Worm (Caenorhabditis elegans): ENCODE results near the gene K02A6.2.

K02A6.2 gene

DNA sequence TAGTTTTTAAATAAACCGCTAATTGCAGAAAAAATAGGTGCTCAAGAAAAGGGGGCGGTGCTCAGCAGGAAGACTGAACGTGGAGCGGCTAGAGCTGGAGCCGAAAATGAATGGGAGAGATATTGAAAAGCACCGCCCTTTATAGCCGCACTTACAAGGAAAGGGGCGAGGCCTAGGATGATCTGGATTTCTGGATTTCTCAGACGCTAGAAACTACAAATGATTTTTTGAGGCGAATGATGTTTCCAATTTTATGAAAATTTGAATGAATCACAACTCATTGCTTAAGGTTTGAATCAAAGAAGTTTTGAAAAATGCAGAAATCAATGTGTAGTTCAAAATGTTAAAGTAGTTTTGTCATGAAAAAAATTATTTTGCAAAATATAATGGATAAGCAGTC lies at the start of gene K02A6.2:
Gene K02A6.2 (minus strand): TSS at position 101 of the 400 bp plus-strand sequence.
- TF ChIP-seq flt-1 (GFP tag; IDR thresholded peaks at IDR 0.05) (no peak), ama-1 (optimal IDR thresholded peaks at IDR 0.05) (no peak), ets-7 (tag; optimal IDR thresholded peaks at IDR 0.05) (no peak), B0310.2 (tag; optimal IDR thresholded peaks at IDR 0.05) (no peak), ceh-36 (tag; optimal IDR thresholded peaks at IDR 0.05) (no peak), tbx-37 (GFP tag; conservative IDR thresholded peaks at IDR 0.05) (no peak)

- TF ChIP-seq aly-1 (tag; optimal IDR thresholded peaks at IDR 0.05), result peak; percentile 5
- no peak for TF ChIP-seq hmg-4 (GFP tag; optimal IDR thresholded peaks at IDR 0.05)
Measured at ce11 chrX:8273496-8273895, 48.7 kb upstream of the K02A6.2 start.

DNA sequence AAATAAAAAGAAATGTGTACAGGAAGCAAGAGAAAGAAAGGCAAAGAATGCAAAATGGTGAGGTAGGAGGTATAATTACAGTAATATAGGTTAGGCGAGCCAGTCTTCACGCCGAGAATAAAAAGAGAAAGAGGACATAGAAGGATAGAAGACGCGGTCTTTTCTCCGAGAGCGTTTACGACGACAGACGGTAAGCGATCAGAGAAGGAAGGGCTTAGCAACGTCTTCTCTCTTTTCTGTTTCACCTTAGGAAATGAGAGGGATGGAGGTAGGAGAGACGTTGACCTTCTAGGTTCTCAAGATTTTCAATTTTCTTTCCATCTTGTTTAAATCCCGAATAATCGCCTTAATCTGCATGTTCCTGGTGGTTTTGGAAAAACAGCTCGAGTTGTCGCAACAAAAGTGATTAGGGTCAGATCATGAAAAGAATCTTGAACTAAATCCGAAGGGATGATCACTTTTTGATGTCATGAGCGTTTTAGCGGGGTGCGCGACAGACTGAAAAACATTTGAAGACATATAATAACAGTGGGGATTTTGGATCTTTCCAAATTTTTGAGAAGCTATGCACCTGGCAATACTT lies 46.2 kb upstream of the K02A6.2 start, which contains the start of gene cutl-29:
Gene cutl-29 (minus strand): TSS at position 51 of the 583 bp plus-strand sequence.
- TF ChIP-seq flt-1 (GFP tag; IDR thresholded peaks at IDR 0.05), result no peak
- no peak for TF ChIP-seq tra-4 (tag; optimal IDR thresholded peaks at IDR 0.05)
- no peak for TF ChIP-seq ceh-36 (tag; optimal IDR thresholded peaks at IDR 0.05)
- TF ChIP-seq F13C5.2 (tag; optimal IDR thresholded peaks at IDR 0.05), result no peak
- TF ChIP-seq tbx-11 (GFP tag; IDR thresholded peaks at IDR 0.05), result no peak
- no peak for TF ChIP-seq hmbx-1 (tag; optimal IDR thresholded peaks at IDR 0.05)
- no peak for TF ChIP-seq hmg-4 (GFP tag; optimal IDR thresholded peaks at IDR 0.05)
- no peak for TF ChIP-seq aly-1 (tag; optimal IDR thresholded peaks at IDR 0.05)

DNA sequence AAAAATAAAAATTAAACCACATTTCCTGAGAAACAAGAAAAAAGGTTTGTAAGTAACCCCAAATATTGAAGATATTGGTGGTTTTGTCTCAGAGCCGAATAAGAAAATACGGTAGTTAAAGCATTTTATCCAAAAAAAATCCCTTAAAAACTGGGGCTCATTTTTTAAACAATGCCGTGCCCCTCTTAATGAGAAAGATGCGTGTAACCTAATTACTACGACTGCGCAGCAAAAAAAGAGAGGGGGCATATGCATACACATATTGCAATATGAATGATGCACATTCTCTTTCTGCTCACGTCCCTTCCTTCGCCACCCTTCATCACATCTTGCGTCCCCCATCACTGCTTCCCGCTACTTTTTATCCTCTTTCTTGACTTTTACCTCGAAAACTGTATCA lies 43.3 kb upstream of the K02A6.2 start:
- TF ChIP-seq hmbx-1 (tag; optimal IDR thresholded peaks at IDR 0.05) (no peak), ama-1 (optimal IDR thresholded peaks at IDR 0.05) (no peak), tbx-37 (GFP tag; conservative IDR thresholded peaks at IDR 0.05) (no peak), ets-7 (tag; optimal IDR thresholded peaks at IDR 0.05) (no peak), scrt-1 (GFP tag; IDR thresholded peaks at IDR 0.05) (no peak), B0310.2 (tag; optimal IDR thresholded peaks at IDR 0.05) (no peak)

DNA sequence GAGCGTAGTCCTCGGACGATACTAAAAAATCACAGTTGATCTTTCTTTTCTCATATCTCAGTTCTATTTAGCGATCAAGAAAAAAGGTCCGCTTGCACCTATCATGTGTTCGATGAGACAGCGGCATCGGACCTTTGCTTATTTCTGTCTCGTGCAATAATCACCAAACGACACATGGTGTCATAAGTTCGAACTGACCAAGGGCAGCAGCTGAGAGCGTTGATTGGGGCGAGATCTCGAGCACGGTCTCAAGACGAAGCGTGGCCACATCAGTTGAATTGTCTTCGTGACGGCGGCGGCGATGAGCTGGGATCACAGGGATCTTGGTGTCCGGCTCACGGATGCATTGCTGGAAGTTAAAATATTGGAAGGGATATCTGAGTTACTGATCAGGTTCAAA lies 37.9 kb upstream of the K02A6.2 start:
- TF ChIP-seq aly-1 (tag; optimal IDR thresholded peaks at IDR 0.05) (no peak), pes-1 (GFP tag; IDR thresholded peaks at IDR 0.05) (no peak), tbx-11 (GFP tag; IDR thresholded peaks at IDR 0.05) (no peak), hmg-4 (GFP tag; optimal IDR thresholded peaks at IDR 0.05) (no peak), tra-4 (tag; optimal IDR thresholded peaks at IDR 0.05) (no peak), ama-1 (optimal IDR thresholded peaks at IDR 0.05) (no peak)

DNA sequence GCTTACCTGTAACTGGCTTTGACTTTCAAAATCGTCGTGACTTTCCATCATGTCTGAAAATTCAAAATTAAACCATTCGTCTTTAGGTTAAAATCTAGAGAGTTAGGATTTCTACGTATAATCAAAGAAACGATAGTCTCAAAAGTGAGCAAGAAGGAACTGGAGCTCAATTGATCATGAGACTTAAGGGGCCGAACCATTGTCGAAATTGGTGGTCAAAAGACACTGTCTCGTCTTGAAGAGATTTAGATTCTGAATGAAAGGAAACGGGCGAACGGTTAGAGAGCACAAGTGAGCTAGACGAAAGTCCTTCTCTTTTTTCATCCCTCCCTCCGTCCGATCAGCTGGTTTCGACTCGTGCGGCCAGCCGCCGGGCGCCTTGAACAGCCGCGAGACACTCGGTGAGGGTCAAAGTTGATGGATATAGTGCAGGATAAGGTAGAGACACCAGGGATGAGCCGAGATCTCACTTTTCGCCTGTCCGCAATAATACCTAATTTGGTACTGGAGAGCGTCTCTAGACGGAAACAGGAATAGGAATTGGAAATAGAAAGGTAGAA lies 36.4 kb upstream of the K02A6.2 start, which contains the start of gene M60.7:
Gene M60.7 (minus strand): TSS at position 51 of the 560 bp plus-strand sequence.
- TF ChIP-seq B0310.2 (tag; optimal IDR thresholded peaks at IDR 0.05), result no peak
- no peak for TF ChIP-seq ets-7 (tag; optimal IDR thresholded peaks at IDR 0.05)

DNA sequence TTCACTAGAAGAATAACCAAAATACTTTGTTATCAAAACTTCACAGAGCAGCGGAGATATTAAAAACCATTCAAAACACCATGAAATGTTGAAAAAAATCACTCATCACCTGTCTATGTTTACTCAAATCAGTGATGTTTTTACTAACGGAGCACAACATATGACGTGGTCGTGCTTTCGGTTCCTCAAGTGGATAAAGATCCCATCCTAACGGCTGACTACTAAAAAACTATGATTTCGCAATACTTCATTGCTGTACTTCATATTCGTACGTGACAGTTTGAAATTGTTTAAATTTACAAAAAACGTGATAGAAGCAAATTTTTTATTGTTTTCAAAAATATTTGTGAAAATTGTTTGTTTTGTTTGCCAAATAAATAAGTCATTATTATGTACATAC lies 32.9 kb upstream of the K02A6.2 start:
- TF ChIP-seq hmg-4 (GFP tag; optimal IDR thresholded peaks at IDR 0.05) (no peak), tbx-11 (GFP tag; IDR thresholded peaks at IDR 0.05) (no peak), ceh-36 (tag; optimal IDR thresholded peaks at IDR 0.05) (no peak), flt-1 (GFP tag; IDR thresholded peaks at IDR 0.05) (no peak), ceh-13 (GFP tag; optimal IDR thresholded peaks at IDR 0.05) (no peak), ama-1 (optimal IDR thresholded peaks at IDR 0.05) (no peak), F13C5.2 (tag; optimal IDR thresholded peaks at IDR 0.05) (no peak), tra-4 (tag; optimal IDR thresholded peaks at IDR 0.05) (no peak), ets-7 (tag; optimal IDR thresholded peaks at IDR 0.05) (no peak), hnd-1 (tag; optimal IDR thresholded peaks at IDR 0.05) (no peak), hmbx-1 (tag; optimal IDR thresholded peaks at IDR 0.05) (no peak), pes-1 (GFP tag; IDR thresholded peaks at IDR 0.05) (no peak), aly-1 (tag; optimal IDR thresholded peaks at IDR 0.05) (no peak), scrt-1 (GFP tag; IDR thresholded peaks at IDR 0.05) (no peak)

DNA sequence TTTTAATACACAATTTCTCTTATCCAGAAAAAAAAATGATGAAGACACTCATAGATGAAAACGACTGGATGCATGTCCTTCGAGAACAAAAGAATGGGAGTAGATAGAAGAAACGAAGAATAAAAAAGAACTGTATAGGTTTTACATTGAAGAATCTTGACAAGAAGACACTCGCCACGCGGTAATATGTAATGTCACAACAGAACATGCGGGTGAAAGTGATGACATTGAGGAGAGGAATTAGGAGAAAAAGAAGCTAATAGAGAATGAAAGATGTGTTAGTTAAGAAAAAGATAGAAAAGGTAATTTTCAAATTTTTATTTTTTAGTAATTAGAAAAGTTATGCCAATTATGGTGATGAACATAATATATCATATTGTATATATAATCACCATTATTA lies 30.6 kb upstream of the K02A6.2 start:
- TF ChIP-seq scrt-1 (GFP tag; IDR thresholded peaks at IDR 0.05), result no peak
- no peak for TF ChIP-seq hmbx-1 (tag; optimal IDR thresholded peaks at IDR 0.05)
- no peak for TF ChIP-seq tbx-37 (GFP tag; conservative IDR thresholded peaks at IDR 0.05)
- no peak for TF ChIP-seq aly-1 (tag; optimal IDR thresholded peaks at IDR 0.05)
- no peak for TF ChIP-seq tbx-11 (GFP tag; IDR thresholded peaks at IDR 0.05)
- TF ChIP-seq B0310.2 (tag; optimal IDR thresholded peaks at IDR 0.05), result no peak
- no peak for TF ChIP-seq tra-4 (tag; optimal IDR thresholded peaks at IDR 0.05)
- TF ChIP-seq ceh-36 (tag; optimal IDR thresholded peaks at IDR 0.05), result no peak
- TF ChIP-seq ama-1 (optimal IDR thresholded peaks at IDR 0.05), result no peak
- no peak for TF ChIP-seq ets-7 (tag; optimal IDR thresholded peaks at IDR 0.05)
- TF ChIP-seq ceh-13 (GFP tag; optimal IDR thresholded peaks at IDR 0.05), result no peak
- TF ChIP-seq flt-1 (GFP tag; IDR thresholded peaks at IDR 0.05), result no peak
- TF ChIP-seq hnd-1 (tag; optimal IDR thresholded peaks at IDR 0.05), result no peak
- TF ChIP-seq pes-1 (GFP tag; IDR thresholded peaks at IDR 0.05), result no peak
- TF ChIP-seq hmg-4 (GFP tag; optimal IDR thresholded peaks at IDR 0.05), result no peak
- TF ChIP-seq F13C5.2 (tag; optimal IDR thresholded peaks at IDR 0.05), result no peak
- no peak for TF ChIP-seq sea-1 (GFP tag; conservative IDR thresholded peaks at IDR 0.05)

DNA sequence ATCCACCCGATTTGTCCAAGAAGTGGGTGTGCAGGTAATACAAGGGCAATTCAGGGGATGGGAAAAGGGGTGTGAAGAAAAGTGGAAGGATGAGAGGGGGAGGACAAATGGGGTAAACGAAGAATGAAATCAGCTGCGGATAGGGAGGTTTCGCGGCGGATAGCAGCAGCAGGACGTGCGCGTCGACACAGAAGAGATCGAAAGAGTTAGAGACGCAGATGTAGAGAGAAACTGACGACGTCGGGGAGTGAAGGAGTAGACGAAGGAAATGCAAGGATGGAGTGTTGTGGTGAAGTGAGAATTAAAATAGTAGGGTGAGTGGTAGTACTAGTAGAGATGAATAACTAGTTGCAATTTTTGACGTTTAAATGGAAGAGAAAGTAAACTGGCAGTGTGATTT lies 27.5 kb upstream of the K02A6.2 start, which contains the start of gene M60.6:
Gene M60.6 (minus strand): TSS at position 166 of the 400 bp plus-strand sequence.
- TF ChIP-seq ceh-36 (tag; optimal IDR thresholded peaks at IDR 0.05) (no peak), hmbx-1 (tag; optimal IDR thresholded peaks at IDR 0.05) (no peak), F13C5.2 (tag; optimal IDR thresholded peaks at IDR 0.05) (peak; percentile 35), sea-1 (GFP tag; conservative IDR thresholded peaks at IDR 0.05) (no peak)

Data from whole organism, early embryonic.